Worm (Caenorhabditis elegans) whole organism, L4 larva: Measurements from ENCODE around the gene lec-1.

Experiments
- D1046.2 ChIP-seq: fragments of 200-800 bp; sonication (Bioruptor generic); IDR thresholded peaks from 2 replicates; pipeline ENCODE4 v1.3.6; 2022; ENCODE audit warnings: missing genetic modification characterization, missing compliant biosample characterization
- Y48G9A.11 ChIP-seq: fragments of 200-800 bp; sonication (Bioruptor generic); IDR thresholded peaks from 2 replicates; pipeline ENCODE4 v1.3.6; 2022; ENCODE audit warnings: missing genetic modification reagents, missing genetic modification characterization, missing compliant biosample characterization
- ZK546.5 ChIP-seq, 2 experiments: sonication (generic microtip); optimal IDR thresholded peaks; 2 replicates each; lab custom pipeline; 2017; ENCODE audit warnings: missing biosample characterization in 2 of 2, missing genetic modification characterization in 2 of 2
- aha-1 ChIP-seq: fragments of 150-350 bp; peaks from one replicate; lab custom pipeline; 2014; ENCODE audit warnings: missing biosample characterization, missing genetic modification characterization
- ama-1 ChIP-seq: fragments of 150-350 bp; optimal IDR thresholded peaks from 2 replicates; lab custom pipeline; 2014; ENCODE audit warnings: inconsistent platforms, mixed read lengths
- arid-1 ChIP-seq: fragments of 200-800 bp; sonication (Bioruptor generic); conservative IDR thresholded peaks from 2 replicates; pipeline ENCODE4 v1.3.6; 2022; ENCODE audit warnings: missing genetic modification reagents, missing genetic modification characterization, missing compliant biosample characterization
- ceh-44 ChIP-seq: fragments of 200-800 bp; sonication (Bioruptor generic); IDR thresholded peaks from 2 replicates; pipeline ENCODE4 v1.3.6; 2022; ENCODE audit warnings: missing genetic modification reagents, missing genetic modification characterization, missing compliant biosample characterization
- ceh-62 ChIP-seq: sonication (generic microtip); optimal IDR thresholded peaks from 2 replicates; lab custom pipeline; 2017; ENCODE audit warnings: missing biosample characterization, missing genetic modification characterization
- ceh-82 ChIP-seq: sonication (generic microtip); optimal IDR thresholded peaks from 2 replicates; lab custom pipeline; 2017; ENCODE audit warnings: missing biosample characterization, missing genetic modification characterization
- cey-2 ChIP-seq: sonication (generic microtip); optimal IDR thresholded peaks from 3 replicates; lab custom pipeline; 2017; ENCODE audit warnings: missing genetic modification characterization, mild to moderate bottlenecking, missing compliant biosample characterization, antibody characterized with exemption, borderline replicate concordance; ENCODE audit not compliant: insufficient read depth
- ctbp-1 ChIP-seq: fragments of 200-800 bp; sonication (Bioruptor generic); IDR thresholded peaks from 2 replicates; pipeline ENCODE4 v1.3.6; 2022; ENCODE audit warnings: missing genetic modification reagents, missing genetic modification characterization, missing compliant biosample characterization
- dmd-6 ChIP-seq: fragments of 200-800 bp; sonication (Bioruptor generic); IDR thresholded peaks from 2 replicates; pipeline ENCODE4 v1.3.6; 2022; ENCODE audit warnings: missing genetic modification reagents, missing genetic modification characterization, missing compliant biosample characterization
- dpl-1 ChIP-seq: fragments of 150-350 bp; optimal IDR thresholded peaks from 2 replicates; lab custom pipeline; 2014; ENCODE audit warnings: missing biosample characterization, missing genetic modification reagents, missing genetic modification characterization
- duxl-1 ChIP-seq: sonication (generic microtip); optimal IDR thresholded peaks from 2 replicates; lab custom pipeline; 2016; ENCODE audit warnings: mild to moderate bottlenecking, missing genetic modification characterization, moderate library complexity, missing compliant biosample characterization; ENCODE audit not compliant: poor library complexity
- fkh-10 ChIP-seq: fragments of 150-350 bp; optimal IDR thresholded peaks from 2 replicates; lab custom pipeline; 2014; ENCODE audit warnings: missing biosample characterization, missing genetic modification reagents, missing genetic modification characterization
- hlh-30 ChIP-seq: sonication (generic microtip); optimal IDR thresholded peaks from 2 replicates; lab custom pipeline; 2017; ENCODE audit warnings: antibody characterized with exemption, mild to moderate bottlenecking, missing genetic modification characterization, missing compliant biosample characterization; ENCODE audit not compliant: insufficient read depth
- lim-7 ChIP-seq: fragments of 200-800 bp; sonication (Bioruptor generic); IDR thresholded peaks from 2 replicates; pipeline ENCODE4 v1.3.6; 2022; ENCODE audit warnings: missing genetic modification characterization, missing compliant biosample characterization
- lin-1 ChIP-seq: fragments of 200-800 bp; sonication (Bioruptor generic); IDR thresholded peaks from 2 replicates; pipeline ENCODE4 v1.3.6; 2022; ENCODE audit warnings: missing genetic modification reagents, missing genetic modification characterization, missing compliant biosample characterization
- lin-38 ChIP-seq: fragments of 200-800 bp; sonication (Bioruptor generic); IDR thresholded peaks from 2 replicates; pipeline ENCODE4 v1.3.6; 2022; ENCODE audit warnings: missing genetic modification reagents, missing genetic modification characterization, missing compliant biosample characterization
- lir-3 ChIP-seq: sonication (generic microtip); optimal IDR thresholded peaks from 2 replicates; lab custom pipeline; 2016; ENCODE audit warnings: mild to moderate bottlenecking, missing genetic modification characterization, missing compliant biosample characterization
- madf-5 ChIP-seq, 2 experiments: fragments of 200-800 bp; sonication (Bioruptor generic); IDR thresholded peaks; 2 replicates each; pipeline ENCODE4 v1.3.6; 2022; ENCODE audit warnings: missing compliant biosample characterization in 2 of 2, missing genetic modification characterization in 2 of 2
- madf-9 ChIP-seq: fragments of 200-800 bp; sonication (Bioruptor generic); conservative IDR thresholded peaks from 2 replicates; pipeline ENCODE4 v1.3.6; 2022; ENCODE audit warnings: missing genetic modification reagents, missing genetic modification characterization, missing compliant biosample characterization
- mdt-29 ChIP-seq: fragments of 200-800 bp; sonication (Bioruptor generic); IDR thresholded peaks from 2 replicates; pipeline ENCODE4 v1.3.6; 2022; ENCODE audit warnings: missing genetic modification reagents, missing genetic modification characterization, missing compliant biosample characterization
- mes-2 ChIP-seq: sonication (generic microtip); optimal IDR thresholded peaks from 2 replicates; lab custom pipeline; 2016; ENCODE audit warnings: missing genotype, mild to moderate bottlenecking, missing genetic modification characterization, missing compliant biosample characterization; ENCODE audit not compliant: poor library complexity, severe bottlenecking
- mxl-2 ChIP-seq: fragments of 200-800 bp; sonication (Bioruptor generic); conservative IDR thresholded peaks from 2 replicates; pipeline ENCODE4 v1.3.6; 2022; ENCODE audit warnings: missing genetic modification reagents, missing genetic modification characterization, missing compliant biosample characterization
- mxl-3 ChIP-seq: fragments of 200-800 bp; sonication (Bioruptor generic); optimal IDR thresholded peaks from 2 replicates; lab custom pipeline; 2018; ENCODE audit warnings: mild to moderate bottlenecking, missing genetic modification characterization, missing compliant biosample characterization
- nhr-10 ChIP-seq: fragments of 150-350 bp; optimal IDR thresholded peaks from 2 replicates; lab custom pipeline; 2014; ENCODE audit warnings: missing biosample characterization, missing genetic modification characterization
- nhr-111 ChIP-seq: fragments of 200-800 bp; sonication (Bioruptor generic); optimal IDR thresholded peaks from 2 replicates; lab custom pipeline; 2018; ENCODE audit warnings: mild to moderate bottlenecking, missing genetic modification characterization, missing compliant biosample characterization
- nhr-25 ChIP-seq: sonication (generic microtip); optimal IDR thresholded peaks from 2 replicates; lab custom pipeline; 2017; ENCODE audit warnings: missing genetic modification characterization, mild to moderate bottlenecking, missing compliant biosample characterization, antibody characterized with exemption, moderate library complexity, borderline replicate concordance; ENCODE audit not compliant: insufficient read depth
- nhr-41 ChIP-seq: fragments of 200-800 bp; sonication (Bioruptor generic); IDR thresholded peaks from 2 replicates; pipeline ENCODE4 v1.3.6; 2022; ENCODE audit warnings: missing genetic modification reagents, missing genetic modification characterization, missing compliant biosample characterization
- nhr-42 ChIP-seq: fragments of 200-800 bp; sonication (Bioruptor generic); IDR thresholded peaks from 2 replicates; pipeline ENCODE4 v1.3.6; 2022; ENCODE audit warnings: missing genetic modification characterization, missing compliant biosample characterization
- nhr-48 ChIP-seq: sonication (generic microtip); optimal IDR thresholded peaks from 2 replicates; lab custom pipeline; 2016; ENCODE audit warnings: mild to moderate bottlenecking, missing genetic modification characterization, missing compliant biosample characterization
- nhr-76 ChIP-seq: fragments of 150-350 bp; optimal IDR thresholded peaks from 2 replicates; lab custom pipeline; 2014; ENCODE audit warnings: missing biosample characterization, missing genetic modification characterization
- php-3 ChIP-seq: fragments of 200-800 bp; sonication (Bioruptor generic); IDR thresholded peaks from 2 replicates; pipeline ENCODE4 v1.3.6; 2022; ENCODE audit warnings: missing genetic modification reagents, missing genetic modification characterization, missing compliant biosample characterization
- rbr-2 ChIP-seq: sonication (generic microtip); optimal IDR thresholded peaks from 2 replicates; lab custom pipeline; 2016; ENCODE audit warnings: missing genotype, missing genetic modification characterization, missing compliant biosample characterization
- saeg-2 ChIP-seq: fragments of 200-800 bp; sonication (Bioruptor generic); IDR thresholded peaks from 2 replicates; pipeline ENCODE4 v1.3.6; 2022; ENCODE audit warnings: missing genetic modification reagents, missing genetic modification characterization, missing compliant biosample characterization
- snpc-1.2 ChIP-seq: fragments of 200-800 bp; sonication (Bioruptor generic); IDR thresholded peaks from 2 replicates; pipeline ENCODE4 v1.3.6; 2022; ENCODE audit warnings: missing genetic modification reagents, missing genetic modification characterization, missing compliant biosample characterization
- snpc-4 ChIP-seq: fragments of 150-350 bp; optimal IDR thresholded peaks from 2 replicates; lab custom pipeline; 2014; ENCODE audit warnings: missing biosample characterization, missing genetic modification characterization
- tag-97 ChIP-seq: fragments of 200-800 bp; sonication (Bioruptor generic); IDR thresholded peaks from 2 replicates; pipeline ENCODE4 v1.3.6; 2022; ENCODE audit warnings: missing genetic modification characterization, missing compliant biosample characterization
- unc-130 ChIP-seq: sonication (generic microtip); optimal IDR thresholded peaks from 2 replicates; lab custom pipeline; 2016; ENCODE audit warnings: missing genetic modification reagents, missing genetic modification characterization, missing compliant biosample characterization
- unc-39 ChIP-seq: sonication (generic microtip); optimal IDR thresholded peaks from 2 replicates; lab custom pipeline; 2017; ENCODE audit warnings: missing biosample characterization, missing genetic modification characterization
- zfp-2 ChIP-seq: sonication (generic microtip); optimal IDR thresholded peaks from 2 replicates; lab custom pipeline; 2016; ENCODE audit warnings: mild to moderate bottlenecking, missing genetic modification characterization, missing compliant biosample characterization
- zip-11 ChIP-seq: fragments of 200-800 bp; sonication (Bioruptor generic); IDR thresholded peaks from 2 replicates; pipeline ENCODE4 v1.3.6; 2022; ENCODE audit warnings: missing genetic modification characterization, missing compliant biosample characterization
- zip-2 ChIP-seq: fragments of 150-350 bp; optimal IDR thresholded peaks from 2 replicates; lab custom pipeline; 2014; ENCODE audit warnings: missing biosample characterization, missing genetic modification characterization
- ztf-11 ChIP-seq: fragments of 150-350 bp; optimal IDR thresholded peaks from 2 replicates; lab custom pipeline; 2014; ENCODE audit warnings: missing biosample characterization, missing genetic modification characterization

The lec-1 gene

ce11 chrII:13187188-13187587 lies 8.2 kb upstream of the lec-1 start, which contains the start of gene mecr-1 (continued):
- TF ChIP-seq ceh-62 (tag; lab: Kevin White, UChicago) (no peak), ceh-44 (GFP tag; lab: Robert Waterston, UW) (no peak), ZK546.5 (tag; optimal IDR thresholded peaks at IDR 0.05; lab: Kevin White, UChicago) (no peak), mxl-3 (GFP tag; lab: Kevin White, UChicago) (no peak), cey-2 (tag; lab: Kevin White, UChicago) (no peak), lim-7 (GFP tag; lab: Robert Waterston, UW) (no peak), arid-1 (GFP tag; lab: Robert Waterston, UW) (no peak), snpc-1.2 (GFP tag; lab: Robert Waterston, UW) (no peak), nhr-76 (tag; lab: Kevin White, UChicago) (no peak), zfp-2 (tag; lab: Kevin White, UChicago) (no peak), snpc-4 (tag; lab: Kevin White, UChicago) (no peak), tag-97 (GFP tag; lab: Robert Waterston, UW) (no peak), mes-2 (tag; lab: Kevin White, UChicago) (peak; percentile 51), unc-130 (no peak), mdt-29 (GFP tag; lab: Robert Waterston, UW) (no peak), dmd-6 (GFP tag; lab: Robert Waterston, UW) (no peak), duxl-1 (tag; lab: Kevin White, UChicago) (no peak), ama-1 (lab: Kevin White, UChicago) (no peak), lin-38 (GFP tag; lab: Robert Waterston, UW) (peak; percentile 52), unc-39 (tag; lab: Kevin White, UChicago) (no peak), nhr-111 (GFP tag; lab: Kevin White, UChicago) (no peak), dpl-1 (GFP tag; lab: Kevin White, UChicago) (peak; percentile 47), ctbp-1 (GFP tag; lab: Robert Waterston, UW) (no peak), nhr-48 (tag; lab: Kevin White, UChicago) (no peak), saeg-2 (GFP tag; lab: Robert Waterston, UW) (no peak), nhr-25 (tag; lab: Kevin White, UChicago) (no peak), nhr-42 (no peak), nhr-41 (no peak), hlh-30 (tag; lab: Kevin White, UChicago) (no peak), zip-2 (tag; lab: Kevin White, UChicago) (no peak), madf-5 (GFP tag; IDR thresholded peaks at IDR 0.05; lab: Robert Waterston, UW) (no peak), lin-1 (GFP tag; lab: Robert Waterston, UW) (no peak), ceh-82 (no peak), mxl-2 (no peak), madf-9 (GFP tag; lab: Robert Waterston, UW) (no peak), fkh-10 (GFP tag; lab: Kevin White, UChicago) (no peak), nhr-10 (tag; lab: Kevin White, UChicago) (no peak), aha-1 (tag; lab: Kevin White, UChicago) (no peak), lir-3 (tag; lab: Kevin White, UChicago) (no peak), rbr-2 (tag; lab: Kevin White, UChicago) (peak; percentile 14), Y48G9A.11 (GFP tag; lab: Robert Waterston, UW) (peak; percentile 99), zip-11 (GFP tag; lab: Robert Waterston, UW) (no peak), php-3 (GFP tag; lab: Robert Waterston, UW) (no peak), D1046.2 (GFP tag; lab: Robert Waterston, UW) (no peak), ztf-11 (tag; lab: Kevin White, UChicago) (no peak)
